Worm (Caenorhabditis elegans): ENCODE results near the gene dct-1.

DNA sequence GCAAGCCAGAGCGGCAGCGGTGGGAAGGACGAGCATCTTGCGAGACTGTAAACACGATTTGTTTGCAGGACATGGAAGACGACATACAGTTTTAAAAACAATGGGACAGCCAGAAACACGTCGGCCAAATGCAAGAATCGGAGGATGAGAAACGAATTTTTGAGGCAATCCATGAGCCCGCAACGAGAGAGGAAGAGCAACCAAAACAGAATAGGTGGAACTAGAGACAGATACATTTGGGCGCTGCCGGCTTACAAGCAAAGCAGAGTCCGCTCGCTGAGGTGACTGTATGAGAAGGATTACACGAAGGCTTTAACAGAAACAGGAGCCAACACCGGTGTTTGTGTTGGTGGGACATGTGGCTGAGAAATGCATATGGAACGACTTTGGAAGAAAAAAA is 40.3 kb downstream of the dct-1 start:
- TF ChIP-seq T22C8.4 (GFP tag; IDR thresholded peaks at IDR 0.05) (no peak), ztf-29 (GFP tag; IDR thresholded peaks at IDR 0.05) (no peak), tab-1 (GFP tag; IDR thresholded peaks at IDR 0.05) (no peak)
